Worm (Caenorhabditis elegans) whole organism, L3 larva: ENCODE results near the gene M117.6.

Source experiments
- R02D3.7 ChIP-seq: fragments of 150-350 bp; optimal IDR thresholded peaks from 2 replicates; lab custom pipeline; 2014; ENCODE audit warnings: missing biosample characterization, missing genetic modification characterization
- ZK546.5 ChIP-seq: sonication (generic microtip); optimal IDR thresholded peaks from 2 replicates; lab custom pipeline; 2017; ENCODE audit warnings: missing biosample characterization, missing genetic modification characterization
- aly-2 ChIP-seq: fragments of 150-350 bp; optimal IDR thresholded peaks from 2 replicates; lab custom pipeline; 2014; ENCODE audit warnings: missing biosample characterization, missing genetic modification characterization
- ama-1 ChIP-seq: fragments of 150-350 bp; optimal IDR thresholded peaks from 2 replicates; lab custom pipeline; 2018
- ceh-28 ChIP-seq: fragments of 150-350 bp; optimal IDR thresholded peaks from 2 replicates; lab custom pipeline; 2014; ENCODE audit warnings: missing biosample characterization, missing genetic modification reagents, missing genetic modification characterization
- daf-12 ChIP-seq: fragments of 150-350 bp; optimal IDR thresholded peaks from 2 replicates; lab custom pipeline; 2014; ENCODE audit warnings: missing biosample characterization, missing genetic modification reagents, missing genetic modification characterization
- egl-5 ChIP-seq: fragments of 150-350 bp; optimal IDR thresholded peaks from 2 replicates; lab custom pipeline; 2017; ENCODE audit warnings: missing biosample characterization, missing genetic modification reagents, missing genetic modification characterization, inconsistent platforms
- elt-1 ChIP-seq: fragments of 150-350 bp; optimal IDR thresholded peaks from 2 replicates; lab custom pipeline; 2014; ENCODE audit warnings: missing biosample characterization, missing genetic modification characterization
- elt-2 ChIP-seq: sonication (generic microtip); optimal IDR thresholded peaks from 2 replicates; lab custom pipeline; 2016; ENCODE audit warnings: missing genetic modification reagents, mild to moderate bottlenecking, missing genetic modification characterization, missing compliant biosample characterization
- elt-3 ChIP-seq, 3 experiments: fragments of 150-350 bp in 1 of 3; sonication (generic microtip) in 2 of 3; optimal IDR thresholded peaks; 2 replicates in 2 of 3; 4 replicates in 1 of 3; lab custom pipeline; 2014 to 2017; ENCODE audit warnings: missing biosample characterization in 3 of 3, missing genetic modification characterization in 3 of 3
- fkh-10 ChIP-seq: sonication (generic microtip); optimal IDR thresholded peaks from 2 replicates; lab custom pipeline; 2017; ENCODE audit warnings: missing biosample characterization, missing genetic modification reagents, missing genetic modification characterization
- fos-1 ChIP-seq: fragments of 150-350 bp; optimal IDR thresholded peaks from 2 replicates; lab custom pipeline; 2014; ENCODE audit warnings: missing biosample characterization, missing genetic modification characterization
- hmg-11 ChIP-seq: sonication (generic microtip); optimal IDR thresholded peaks from 2 replicates; lab custom pipeline; 2016; ENCODE audit warnings: missing genetic modification characterization, missing compliant biosample characterization
- jun-1 ChIP-seq: fragments of 150-350 bp; optimal IDR thresholded peaks from 2 replicates; lab custom pipeline; 2014; ENCODE audit warnings: missing biosample characterization, missing genetic modification reagents, missing genetic modification characterization
- lin-15B ChIP-seq: fragments of 150-350 bp; optimal IDR thresholded peaks from 2 replicates; lab custom pipeline; 2014; ENCODE audit warnings: missing biosample characterization, missing genetic modification characterization
- lin-39 ChIP-seq: fragments of 150-350 bp; optimal IDR thresholded peaks from 2 replicates; lab custom pipeline; 2018; ENCODE audit warnings: missing biosample characterization, missing genetic modification reagents, missing genetic modification characterization
- lsy-12 ChIP-seq: sonication (generic microtip); optimal IDR thresholded peaks from 2 replicates; lab custom pipeline; 2016; ENCODE audit warnings: mild to moderate bottlenecking, missing genetic modification characterization, missing compliant biosample characterization
- mml-1 ChIP-seq: fragments of 150-350 bp; sonication (generic microtip); optimal IDR thresholded peaks from 3 replicates; lab custom pipeline; 2014; ENCODE audit warnings: missing biosample characterization, missing genetic modification characterization
- nfya-1 ChIP-seq: sonication (generic microtip); optimal IDR thresholded peaks from 2 replicates; lab custom pipeline; 2017; ENCODE audit warnings: missing genetic modification characterization, mild to moderate bottlenecking, missing compliant biosample characterization, antibody characterized with exemption, moderate library complexity; ENCODE audit not compliant: insufficient read depth
- nhr-11 ChIP-seq: fragments of 150-350 bp; optimal IDR thresholded peaks from 2 replicates; lab custom pipeline; 2014; ENCODE audit warnings: missing biosample characterization, missing genetic modification characterization
- nhr-12 ChIP-seq: fragments of 150-350 bp; optimal IDR thresholded peaks from 2 replicates; lab custom pipeline; 2014; ENCODE audit warnings: missing biosample characterization, missing genetic modification characterization
- nhr-23 ChIP-seq: fragments of 150-350 bp; optimal IDR thresholded peaks from 2 replicates; lab custom pipeline; 2014; ENCODE audit warnings: missing biosample characterization, missing genetic modification reagents, missing genetic modification characterization
- nhr-237 ChIP-seq: fragments of 150-350 bp; optimal IDR thresholded peaks from 2 replicates; lab custom pipeline; 2014; ENCODE audit warnings: missing biosample characterization, missing genetic modification characterization
- nhr-25 ChIP-seq: sonication (generic microtip); optimal IDR thresholded peaks from 2 replicates; lab custom pipeline; 2017; ENCODE audit warnings: missing biosample characterization, missing genetic modification characterization
- nhr-28 ChIP-seq: fragments of 150-350 bp; optimal IDR thresholded peaks from 2 replicates; lab custom pipeline; 2014; ENCODE audit warnings: missing biosample characterization, missing genetic modification characterization
- nhr-76 ChIP-seq: fragments of 150-350 bp; sonication (generic microtip); optimal IDR thresholded peaks from 5 replicates; lab custom pipeline; 2014; ENCODE audit warnings: missing biosample characterization, missing genetic modification characterization
- nhr-77 ChIP-seq: fragments of 150-350 bp; optimal IDR thresholded peaks from 2 replicates; lab custom pipeline; 2014; ENCODE audit warnings: missing biosample characterization, missing genetic modification characterization
- pha-4 ChIP-seq: fragments of 150-350 bp; optimal IDR thresholded peaks from 2 replicates; lab custom pipeline; 2014; ENCODE audit warnings: missing biosample characterization, missing genetic modification reagents, missing genetic modification characterization
- pqm-1 ChIP-seq: fragments of 150-350 bp; optimal IDR thresholded peaks from 2 replicates; lab custom pipeline; 2017; ENCODE audit warnings: missing biosample characterization, missing genetic modification characterization, inconsistent platforms
- skn-1 ChIP-seq: fragments of 150-350 bp; optimal IDR thresholded peaks from 2 replicates; lab custom pipeline; 2014; ENCODE audit warnings: missing biosample characterization, missing genetic modification characterization
- snpc-4 ChIP-seq: fragments of 150-350 bp; optimal IDR thresholded peaks from 2 replicates; lab custom pipeline; 2014; ENCODE audit warnings: missing biosample characterization, missing genetic modification characterization
- unc-39 ChIP-seq: sonication (generic microtip); optimal IDR thresholded peaks from 4 replicates; lab custom pipeline; 2017; ENCODE audit warnings: missing biosample characterization, missing genetic modification characterization
- zag-1 ChIP-seq: fragments of 150-350 bp; optimal IDR thresholded peaks from 2 replicates; lab custom pipeline; 2014; ENCODE audit warnings: missing biosample characterization, missing genetic modification characterization
- ztf-11 ChIP-seq: fragments of 150-350 bp; optimal IDR thresholded peaks from 2 replicates; lab custom pipeline; 2014; ENCODE audit warnings: missing biosample characterization, missing genetic modification characterization
- ztf-4 ChIP-seq: fragments of 150-350 bp; optimal IDR thresholded peaks from 2 replicates; lab custom pipeline; 2014; ENCODE audit warnings: missing biosample characterization, missing genetic modification characterization

The M117.6 gene

ce11 chrIV:11795964-11796363 lies 31.9 kb downstream of the M117.6 start:
- no peak for TF ChIP-seq jun-1
- TF ChIP-seq nhr-77, result no peak
- TF ChIP-seq ama-1 (lab: Kevin White, UChicago), result no peak
- no peak for TF ChIP-seq R02D3.7 (tag; lab: Kevin White, UChicago)
- no peak for TF ChIP-seq ztf-11 (tag; lab: Kevin White, UChicago)
- TF ChIP-seq egl-5 (tag; lab: Kevin White, UChicago), result no peak
- no peak for TF ChIP-seq skn-1 (tag; lab: Kevin White, UChicago)
- TF ChIP-seq fkh-10 (GFP tag; lab: Kevin White, UChicago), result no peak
- no peak for TF ChIP-seq elt-1 (tag; lab: Kevin White, UChicago)
- no peak for TF ChIP-seq mml-1 (tag; lab: Kevin White, UChicago)

- no peak for TF ChIP-seq zag-1 (tag; lab: Kevin White, UChicago)
- TF ChIP-seq ceh-28 (tag; lab: Kevin White, UChicago), result no peak
- peak; percentile 67 for TF ChIP-seq lin-39 (tag; lab: Kevin White, UChicago)
- TF ChIP-seq elt-1 (tag; lab: Kevin White, UChicago), result no peak
- TF ChIP-seq fkh-10 (GFP tag; lab: Kevin White, UChicago), result peak; percentile 32
- TF ChIP-seq pqm-1 (tag; lab: Kevin White, UChicago), result no peak
- no peak for TF ChIP-seq ZK546.5
- no peak for TF ChIP-seq nhr-12 (tag; lab: Kevin White, UChicago)
- TF ChIP-seq hmg-11 (tag; lab: Kevin White, UChicago), result peak; percentile 16
- peak; percentile 76 for TF ChIP-seq nfya-1
Observed at ce11 chrIV:11793170-11793569, 34.7 kb downstream of the M117.6 start.

DNA sequence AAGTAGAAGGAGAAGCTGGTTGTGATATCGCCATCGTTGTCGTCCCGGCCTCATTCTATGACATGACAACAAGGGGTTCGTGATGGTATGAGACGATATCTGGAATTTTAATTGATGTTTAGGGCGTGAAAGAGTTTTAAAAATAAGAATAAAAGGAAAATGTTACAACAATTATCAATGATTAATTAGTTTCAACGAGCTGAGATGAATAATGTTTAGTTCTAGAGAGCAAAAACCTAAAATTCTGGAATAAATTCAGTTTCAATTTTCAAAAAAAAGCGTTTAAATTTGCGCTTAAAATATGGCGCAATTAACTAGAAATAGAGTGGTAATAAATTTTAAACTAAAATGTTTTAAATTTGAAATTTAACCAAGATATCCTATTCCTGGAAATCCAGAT lies 35.4 kb downstream of the M117.6 start, which contains the start of gene H01G02.3:
H01G02.3 (minus strand) TSS at position 101 of the 400 bp plus-strand sequence.
- TF ChIP-seq R02D3.7 (tag; lab: Kevin White, UChicago) (no peak), pha-4 (tag; lab: Kevin White, UChicago) (no peak), lin-15B (tag; lab: Kevin White, UChicago) (no peak), ztf-4 (tag; lab: Kevin White, UChicago) (no peak), ztf-11 (tag; lab: Kevin White, UChicago) (no peak), nhr-11 (tag; lab: Kevin White, UChicago) (no peak), nhr-23 (no peak), lsy-12 (tag; lab: Kevin White, UChicago) (no peak), nhr-25 (no peak), nhr-12 (tag; lab: Kevin White, UChicago) (no peak), fos-1 (tag; lab: Kevin White, UChicago) (no peak), nfya-1 (no peak)

ce11 chrIV:11788383-11788963 lies 39.4 kb downstream of the M117.6 start:
- TF ChIP-seq lin-39 (tag; lab: Kevin White, UChicago), result no peak
- TF ChIP-seq nfya-1, result peak; percentile 40
- peak; percentile 1 for TF ChIP-seq snpc-4 (tag; lab: Kevin White, UChicago)
- peak; percentile 84 for TF ChIP-seq fkh-10 (GFP tag; lab: Kevin White, UChicago)
- TF ChIP-seq elt-1 (tag; lab: Kevin White, UChicago), result no peak

- TF ChIP-seq egl-5 (tag; lab: Kevin White, UChicago), result peak; percentile 81
- TF ChIP-seq nhr-237, result no peak
- no peak for TF ChIP-seq ZK546.5
Observed at ce11 chrIV:11787793-11788192, 40.1 kb downstream of the M117.6 start.

ce11 chrIV:11785064-11785840 lies 42.7 kb downstream of the M117.6 start:
- TF ChIP-seq nhr-28 (tag; lab: Kevin White, UChicago) (no peak), unc-39 (tag; lab: Kevin White, UChicago) (no peak), skn-1 (tag; lab: Kevin White, UChicago) (no peak), nhr-12 (tag; lab: Kevin White, UChicago) (no peak), nhr-77 (no peak), elt-3 (tag; optimal IDR thresholded peaks at IDR 0.05; lab: Kevin White, UChicago) (no peak), pqm-1 (tag; lab: Kevin White, UChicago) (no peak), nhr-11 (tag; lab: Kevin White, UChicago) (no peak), daf-12 (tag; lab: Kevin White, UChicago) (no peak), aly-2 (no peak), nhr-76 (tag; lab: Kevin White, UChicago) (no peak), fkh-10 (GFP tag; lab: Kevin White, UChicago) (peak; percentile 63), elt-2 (no peak), ztf-4 (tag; lab: Kevin White, UChicago) (no peak), ama-1 (lab: Kevin White, UChicago) (no peak), mml-1 (tag; lab: Kevin White, UChicago) (no peak), nfya-1 (peak; percentile 2)
